Fruit fly (Drosophila melanogaster) ovary, adult (tissue): ENCODE data around the gene CG12398.

Source experiments
- CG17801 ChIP-seq: fragments of 200-800 bp; optimal IDR thresholded peaks from 2 replicates; lab custom pipeline; 2019; ENCODE audit warnings: missing biosample characterization, mild to moderate bottlenecking, missing genetic modification characterization, moderate library complexity; ENCODE audit not compliant: partially characterized antibody

The CG12398 gene

dm6 chrX:14929813-14930212, 16.2 kb upstream of the CG12398 start:
- TF ChIP-seq CG17801: no peak

- TF ChIP-seq CG17801: no peak
Observed at dm6 chrX:14928844-14929243, 15.2 kb upstream of the CG12398 start, which contains the start of gene CG32591. TSS of gene CG32591 (minus strand) at chrX:14928944.

- TF ChIP-seq CG17801: no peak
Observed at dm6 chrX:14923277-14924019, 9.8 kb upstream of the CG12398 start, which contains the start of gene CG9503. TSS of gene CG9503 (minus strand) at chrX:14923493.

- no peak for TF ChIP-seq CG17801
Observed at dm6 chrX:14922396-14923276, 9.0 kb upstream of the CG12398 start.

- peak; percentile 35 for TF ChIP-seq CG17801
Observed at dm6 chrX:14918750-14919247, 5.2 kb upstream of the CG12398 start, which contains the start of gene Eo. TSS of gene Eo (minus strand) at chrX:14918800.

dm6 chrX:14910464-14911349, 2.9 kb downstream of the CG12398 start, which contains the start of gene CG14406:
TSS of gene CG14406 (minus strand) at chrX:14910845.
- no peak for TF ChIP-seq CG17801

dm6 chrX:14909658-14910378, 3.8 kb downstream of the CG12398 start, which contains the start of gene fiz:
TSS of gene fiz (minus strand) at chrX:14909708.
- no peak for TF ChIP-seq CG17801

- TF ChIP-seq CG17801: no peak
Observed at dm6 chrX:14909051-14909450, 4.6 kb downstream of the CG12398 start.

- no peak for TF ChIP-seq CG17801
Observed at dm6 chrX:14905499-14906044, 8.0 kb downstream of the CG12398 start, which contains the start of gene CG9512. TSS of gene CG9512 (minus strand) at chrX:14905549.

dm6 chrX:14897592-14897991, 16.0 kb downstream of the CG12398 start:
- TF ChIP-seq CG17801: no peak

dm6 chrX:14896791-14897190, 16.8 kb downstream of the CG12398 start, which contains the start of gene CG9514:
TSS of gene CG9514 (minus strand) at chrX:14896891.
- TF ChIP-seq CG17801: no peak

dm6 chrX:14896310-14896709, 17.3 kb downstream of the CG12398 start:
- no peak for TF ChIP-seq CG17801

dm6 chrX:14893872-14894271, 19.7 kb downstream of the CG12398 start:
- no peak for TF ChIP-seq CG17801

- TF ChIP-seq CG17801: no peak
Observed at dm6 chrX:14892303-14892702, 21.3 kb downstream of the CG12398 start.

dm6 chrX:14885554-14885953, 28.1 kb downstream of the CG12398 start:
- no peak for TF ChIP-seq CG17801
